Worm (Caenorhabditis elegans): ENCODE results near the gene rsd-3.

rsd-3 gene

ce11 chrX:11806175-11806853 lies 8.0 kb downstream of the rsd-3 start:
- TF ChIP-seq hmg-4 (GFP tag; optimal IDR thresholded peaks at IDR 0.05) = no peak
- TF ChIP-seq B0310.2 (tag; optimal IDR thresholded peaks at IDR 0.05) = no peak
- TF ChIP-seq ama-1 (optimal IDR thresholded peaks at IDR 0.05) = no peak
- TF ChIP-seq pes-1 (GFP tag; IDR thresholded peaks at IDR 0.05) = no peak

- no peak for TF ChIP-seq hmg-4 (GFP tag; optimal IDR thresholded peaks at IDR 0.05)
- TF ChIP-seq scrt-1 (GFP tag; IDR thresholded peaks at IDR 0.05) = no peak
- TF ChIP-seq ets-7 (tag; optimal IDR thresholded peaks at IDR 0.05) = no peak
- no peak for TF ChIP-seq B0310.2 (tag; optimal IDR thresholded peaks at IDR 0.05)
- TF ChIP-seq tbx-11 (GFP tag; IDR thresholded peaks at IDR 0.05) = no peak
- TF ChIP-seq ama-1 (optimal IDR thresholded peaks at IDR 0.05) = no peak
- no peak for TF ChIP-seq ceh-36 (tag; optimal IDR thresholded peaks at IDR 0.05)
- no peak for TF ChIP-seq sea-1 (GFP tag; conservative IDR thresholded peaks at IDR 0.05)
- TF ChIP-seq tbx-37 (GFP tag; conservative IDR thresholded peaks at IDR 0.05) = no peak
- no peak for TF ChIP-seq F13C5.2 (tag; optimal IDR thresholded peaks at IDR 0.05)
- no peak for TF ChIP-seq hnd-1 (tag; optimal IDR thresholded peaks at IDR 0.05)
Measured at ce11 chrX:11814667-11815066, 16.4 kb downstream of the rsd-3 start, which contains the start of gene C34E11.2. TSS of gene C34E11.2 (minus strand) at chrX:11814750.

- TF ChIP-seq hnd-1 (tag; optimal IDR thresholded peaks at IDR 0.05) (no peak), hmbx-1 (tag; optimal IDR thresholded peaks at IDR 0.05) (no peak), scrt-1 (GFP tag; IDR thresholded peaks at IDR 0.05) (no peak), tbx-11 (GFP tag; IDR thresholded peaks at IDR 0.05) (no peak), aly-1 (tag; optimal IDR thresholded peaks at IDR 0.05) (no peak), tbx-37 (GFP tag; conservative IDR thresholded peaks at IDR 0.05) (no peak), tra-4 (tag; optimal IDR thresholded peaks at IDR 0.05) (no peak), sea-1 (GFP tag; conservative IDR thresholded peaks at IDR 0.05) (no peak), ets-7 (tag; optimal IDR thresholded peaks at IDR 0.05) (no peak), F13C5.2 (tag; optimal IDR thresholded peaks at IDR 0.05) (no peak), ceh-13 (GFP tag; optimal IDR thresholded peaks at IDR 0.05) (no peak)
Measured at ce11 chrX:11816825-11817224, 18.5 kb downstream of the rsd-3 start.

DNA sequence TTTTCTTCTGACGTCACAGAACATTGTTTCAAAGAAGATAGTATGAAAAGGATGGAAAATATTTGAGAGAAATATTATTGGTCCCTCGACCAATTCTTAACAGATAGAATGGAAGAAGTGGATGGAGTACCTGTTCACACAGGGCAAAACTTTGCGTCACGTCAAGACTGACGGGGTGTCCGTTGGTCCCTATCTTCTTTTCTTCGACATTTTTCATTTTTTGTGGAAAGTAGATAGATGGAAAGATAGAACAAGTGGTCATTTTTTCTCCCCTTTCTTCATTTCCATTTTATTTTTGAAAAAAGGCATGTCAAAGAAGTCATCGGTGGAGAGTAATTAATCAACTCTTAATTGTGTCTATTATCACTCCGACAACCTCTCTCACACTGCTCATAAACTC lies 20.4 kb downstream of the rsd-3 start:
- no peak for TF ChIP-seq pes-1 (GFP tag; IDR thresholded peaks at IDR 0.05)
- no peak for TF ChIP-seq ceh-13 (GFP tag; optimal IDR thresholded peaks at IDR 0.05)
- no peak for TF ChIP-seq B0310.2 (tag; optimal IDR thresholded peaks at IDR 0.05)
- no peak for TF ChIP-seq hnd-1 (tag; optimal IDR thresholded peaks at IDR 0.05)
- no peak for TF ChIP-seq ets-7 (tag; optimal IDR thresholded peaks at IDR 0.05)
- no peak for TF ChIP-seq F13C5.2 (tag; optimal IDR thresholded peaks at IDR 0.05)

DNA sequence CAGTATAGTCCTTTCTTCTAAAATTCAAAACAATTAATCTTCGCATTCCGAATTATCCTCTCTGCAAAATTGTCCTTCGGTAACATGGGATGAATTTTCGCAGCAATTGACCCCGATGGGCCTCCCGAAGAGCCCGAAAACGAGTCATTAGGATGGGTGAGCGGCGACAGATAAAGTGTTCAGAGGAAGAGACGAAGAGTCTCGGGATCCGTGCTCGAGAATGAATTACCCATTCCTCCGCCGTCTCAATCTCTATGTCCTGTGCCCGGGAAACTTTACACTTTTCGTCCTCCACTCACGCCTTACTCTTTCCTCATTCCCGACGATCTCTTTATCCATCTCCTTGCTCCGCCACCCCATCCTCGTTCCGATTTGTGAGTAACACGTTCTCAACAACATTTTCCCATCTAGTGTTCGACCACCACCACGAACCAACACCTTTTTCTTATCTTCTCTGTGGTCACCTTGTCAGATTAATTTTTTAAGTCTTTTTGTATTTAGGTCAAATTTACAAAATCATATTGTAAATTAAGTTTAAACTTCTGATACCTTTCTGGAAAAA lies 22.9 kb downstream of the rsd-3 start:
- TF ChIP-seq hnd-1 (tag; optimal IDR thresholded peaks at IDR 0.05) (no peak), pes-1 (GFP tag; IDR thresholded peaks at IDR 0.05) (no peak), aly-1 (tag; optimal IDR thresholded peaks at IDR 0.05) (no peak), ceh-36 (tag; optimal IDR thresholded peaks at IDR 0.05) (no peak), F13C5.2 (tag; optimal IDR thresholded peaks at IDR 0.05) (no peak), ceh-13 (GFP tag; optimal IDR thresholded peaks at IDR 0.05) (no peak), ama-1 (optimal IDR thresholded peaks at IDR 0.05) (no peak), flt-1 (GFP tag; IDR thresholded peaks at IDR 0.05) (no peak), B0310.2 (tag; optimal IDR thresholded peaks at IDR 0.05) (no peak), tbx-37 (GFP tag; conservative IDR thresholded peaks at IDR 0.05) (no peak), sea-1 (GFP tag; conservative IDR thresholded peaks at IDR 0.05) (no peak)

ce11 chrX:11823704-11824103 lies 25.4 kb downstream of the rsd-3 start, which contains the start of gene tag-241:
TSS of gene tag-241 (plus strand) at chrX:11824004.
- TF ChIP-seq hmg-4 (GFP tag; optimal IDR thresholded peaks at IDR 0.05) = no peak
- TF ChIP-seq pes-1 (GFP tag; IDR thresholded peaks at IDR 0.05) = no peak
- no peak for TF ChIP-seq flt-1 (GFP tag; IDR thresholded peaks at IDR 0.05)
- no peak for TF ChIP-seq F13C5.2 (tag; optimal IDR thresholded peaks at IDR 0.05)
- TF ChIP-seq scrt-1 (GFP tag; IDR thresholded peaks at IDR 0.05) = no peak
- no peak for TF ChIP-seq tbx-37 (GFP tag; conservative IDR thresholded peaks at IDR 0.05)
- no peak for TF ChIP-seq ceh-36 (tag; optimal IDR thresholded peaks at IDR 0.05)

DNA sequence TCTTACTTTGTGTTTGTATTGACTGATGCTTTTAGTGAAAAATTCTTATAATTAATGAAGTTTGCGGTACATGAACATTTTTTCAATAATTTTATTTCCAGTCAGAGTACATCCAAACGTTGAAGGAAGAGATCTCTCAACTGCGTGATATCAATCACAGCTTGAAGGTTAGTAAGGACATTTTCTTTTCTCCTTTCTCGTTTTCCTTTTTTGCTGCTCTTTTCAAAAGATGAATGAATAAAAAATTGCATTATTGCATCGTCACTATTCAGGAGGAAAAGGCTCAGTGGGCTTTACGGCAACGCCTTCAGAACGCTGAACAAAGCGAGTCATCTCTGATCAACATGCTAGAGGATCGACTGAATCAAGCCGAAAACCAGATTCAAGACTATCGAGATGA lies 28.6 kb downstream of the rsd-3 start:
- TF ChIP-seq hmg-4 (GFP tag; optimal IDR thresholded peaks at IDR 0.05) (no peak), tbx-37 (GFP tag; conservative IDR thresholded peaks at IDR 0.05) (no peak), ceh-13 (GFP tag; optimal IDR thresholded peaks at IDR 0.05) (no peak), B0310.2 (tag; optimal IDR thresholded peaks at IDR 0.05) (no peak), sea-1 (GFP tag; conservative IDR thresholded peaks at IDR 0.05) (no peak)

- TF ChIP-seq tbx-11 (GFP tag; IDR thresholded peaks at IDR 0.05) (no peak), aly-1 (tag; optimal IDR thresholded peaks at IDR 0.05) (no peak), flt-1 (GFP tag; IDR thresholded peaks at IDR 0.05) (no peak), hnd-1 (tag; optimal IDR thresholded peaks at IDR 0.05) (no peak), scrt-1 (GFP tag; IDR thresholded peaks at IDR 0.05) (no peak), ceh-13 (GFP tag; optimal IDR thresholded peaks at IDR 0.05) (no peak), ets-7 (tag; optimal IDR thresholded peaks at IDR 0.05) (no peak)
Measured at ce11 chrX:11827528-11827927, 29.2 kb downstream of the rsd-3 start.

All from whole organism, early embryonic.